Fruit fly (Drosophila melanogaster) Kc167 (cell line): ENCODE measurements around the gene Obp22a.

Source experiments
- Myc ChIP-seq: fragments of >200 bp; optimal IDR thresholded peaks from 2 replicates; lab custom pipeline; 2017; ENCODE audit warnings: missing external identifiers
- Sin3A ChIP-seq: fragments of >200 bp; optimal IDR thresholded peaks from 2 replicates; lab custom pipeline; 2018; ENCODE audit warnings: missing external identifiers
- h ChIP-seq: fragments of >200 bp; optimal IDR thresholded peaks from 3 replicates; lab custom pipeline; 2018; ENCODE audit warnings: missing external identifiers
- insv ChIP-seq: fragments of >200 bp; optimal IDR thresholded peaks from 3 replicates; lab custom pipeline; 2018; ENCODE audit warnings: missing external identifiers
- psq ChIP-seq: fragments of >200 bp; optimal IDR thresholded peaks from 2 replicates; lab custom pipeline; 2017; ENCODE audit warnings: missing external identifiers
- ttk ChIP-seq: sonication (Bioruptor generic); optimal IDR thresholded peaks from 2 replicates; lab custom pipeline; 2017; ENCODE audit warnings: missing external identifiers

Obp22a gene

DNA sequence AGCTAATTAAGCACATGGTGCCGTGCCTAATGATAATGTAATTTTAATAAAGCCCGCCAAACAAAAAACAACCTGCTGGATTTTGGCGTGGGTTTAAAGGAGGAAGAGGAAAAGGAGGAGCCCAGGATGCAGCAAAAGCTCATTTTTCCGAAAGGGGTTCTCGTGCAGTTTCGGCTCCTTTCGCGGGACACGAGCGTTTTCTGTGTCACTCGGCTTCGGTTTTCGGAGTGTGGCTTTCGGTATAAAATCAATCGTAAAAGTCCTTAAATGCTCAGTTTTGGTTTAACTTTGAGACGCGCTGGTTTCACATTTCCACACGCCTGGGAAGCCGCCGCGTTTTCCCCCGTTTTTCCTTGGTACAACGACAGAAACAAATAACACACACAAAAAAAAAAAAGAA is 19.5 kb upstream of the Obp22a start:
- TF ChIP-seq Sin3A (lab: Kevin White, UChicago) (no peak), insv (no peak), ttk (no peak), Myc (no peak), psq (lab: Kevin White, UChicago) (no peak), h (lab: Kevin White, UChicago) (no peak)

DNA sequence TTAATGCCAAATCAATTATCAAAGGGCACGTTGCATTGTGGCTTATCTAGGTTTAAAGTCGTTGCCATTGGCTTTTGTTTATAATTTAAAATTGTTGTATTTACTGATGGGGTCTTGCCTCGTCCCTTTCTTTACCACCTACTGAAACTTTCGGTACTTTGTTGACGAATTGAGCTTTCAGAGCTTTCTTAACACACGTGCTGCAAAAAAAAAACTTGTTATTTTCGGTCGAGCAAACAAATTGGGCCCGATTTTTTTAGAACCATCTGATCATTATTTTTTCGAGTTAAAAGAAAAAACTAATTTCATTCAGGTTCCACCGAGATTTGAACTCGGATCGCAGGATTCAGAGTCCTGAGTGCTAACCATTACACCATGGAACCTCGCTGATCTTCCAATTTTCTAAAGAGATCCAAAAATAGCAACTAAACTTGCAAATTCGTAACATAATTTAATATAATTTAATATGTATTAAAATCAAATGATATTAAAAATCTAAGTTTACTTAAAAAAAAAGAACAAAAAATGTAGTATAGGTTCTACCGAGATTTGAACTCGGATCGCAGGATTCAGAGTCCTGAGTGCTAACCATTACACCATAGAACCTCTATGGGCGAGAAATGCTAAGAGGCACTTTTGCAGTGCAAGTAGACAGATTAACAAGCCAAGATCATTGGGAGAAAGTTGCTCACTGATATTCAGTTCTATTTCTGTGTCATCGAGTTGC is 18.5 kb upstream of the Obp22a start:
- TF ChIP-seq Sin3A (lab: Kevin White, UChicago) (no peak), psq (lab: Kevin White, UChicago) (no peak), h (lab: Kevin White, UChicago) (no peak), ttk (no peak), Myc (no peak), insv (no peak)

DNA sequence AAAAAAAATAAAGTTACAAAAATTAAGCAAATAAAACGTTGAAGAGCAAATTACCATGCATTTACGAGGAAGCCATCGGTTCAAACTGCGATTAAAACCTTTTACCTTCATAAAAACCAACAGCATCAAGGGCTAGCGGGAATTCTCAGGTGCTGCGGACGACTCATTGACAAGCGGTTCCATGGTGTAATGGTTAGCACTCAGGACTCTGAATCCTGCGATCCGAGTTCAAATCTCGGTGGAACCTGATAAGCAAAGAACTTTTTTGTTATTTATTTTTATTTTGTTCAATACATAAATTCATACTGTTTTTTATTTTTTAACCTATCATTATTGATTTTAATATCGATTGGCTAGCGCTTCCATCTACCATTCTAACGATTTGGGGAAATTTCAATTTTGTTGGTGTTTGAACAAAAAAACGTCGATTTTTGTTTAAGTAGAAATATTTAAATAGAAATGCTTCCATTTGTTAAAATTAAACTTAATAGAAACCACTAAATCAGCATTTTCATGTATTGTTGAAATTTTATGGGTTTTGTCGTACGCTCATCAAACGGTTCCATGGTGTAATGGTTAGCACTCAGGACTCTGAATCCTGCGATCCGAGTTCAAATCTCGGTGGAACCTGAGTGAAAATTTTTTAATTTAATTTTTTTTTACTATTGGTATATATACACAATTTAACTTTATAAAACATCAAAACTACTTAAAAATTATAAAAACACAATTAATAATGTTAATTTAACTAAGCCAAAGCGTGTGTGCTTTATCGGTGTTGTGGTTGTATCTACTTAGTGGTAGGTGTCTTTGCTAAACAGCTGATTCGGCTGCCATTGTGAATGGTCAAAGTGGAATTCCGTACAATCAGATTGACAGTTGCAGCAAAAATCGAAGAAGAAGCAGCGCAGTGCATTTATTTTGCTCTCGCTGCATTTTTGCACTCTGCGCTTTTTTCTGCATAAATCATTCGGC is 17.3 kb upstream of the Obp22a start, which contains the start of gene CG4238:
CG4238 (plus strand) TSS at position 880 of the 975 bp plus-strand sequence.
- TF ChIP-seq h (lab: Kevin White, UChicago) (no peak), ttk (no peak), Myc (no peak), insv (no peak), Sin3A (lab: Kevin White, UChicago) (no peak), psq (lab: Kevin White, UChicago) (no peak)

DNA sequence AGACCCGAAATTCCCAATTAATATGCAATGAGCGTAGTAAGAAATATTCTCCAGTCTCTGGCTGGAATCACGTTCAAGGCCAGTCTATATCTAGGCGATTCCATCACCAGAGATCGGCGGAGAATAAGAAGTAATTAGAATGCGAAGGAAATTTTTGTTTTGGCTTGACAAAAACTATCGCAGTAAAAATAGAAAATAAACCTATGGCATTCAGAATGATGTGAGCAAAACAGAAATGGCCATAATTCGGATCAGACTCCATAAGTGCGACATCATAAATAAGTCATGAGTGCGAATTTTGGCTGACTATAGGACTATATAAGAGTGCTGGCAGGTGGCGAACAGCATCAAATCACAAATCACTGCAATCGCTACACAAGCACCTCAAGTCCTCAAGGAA is 16.2 kb upstream of the Obp22a start, which contains the start of gene Nplp4:
Nplp4 (plus strand) TSS at position 301 of the 400 bp plus-strand sequence.
- no peak for TF ChIP-seq insv
- TF ChIP-seq ttk: no peak
- no peak for TF ChIP-seq psq (lab: Kevin White, UChicago)
- TF ChIP-seq Sin3A (lab: Kevin White, UChicago): no peak
- no peak for TF ChIP-seq Myc
- TF ChIP-seq h (lab: Kevin White, UChicago): no peak

DNA sequence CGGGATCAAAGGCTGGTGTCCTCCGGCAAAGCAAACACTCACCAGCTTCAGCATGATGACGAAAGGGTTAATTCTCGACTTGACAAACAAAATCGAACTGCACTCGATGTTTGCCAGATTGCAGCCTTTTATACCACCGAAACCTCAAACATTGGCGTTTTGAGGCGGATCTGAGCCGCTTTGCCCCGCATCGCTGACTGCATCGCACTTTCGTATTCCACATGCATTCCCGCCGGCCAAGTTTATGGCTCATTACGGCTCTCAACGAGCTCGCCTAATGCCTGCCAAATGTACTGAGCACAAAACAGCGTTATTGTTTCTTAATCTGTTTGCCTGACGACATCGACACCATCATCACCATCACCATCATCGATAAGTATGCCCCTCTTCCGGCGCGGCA is 15.1 kb upstream of the Obp22a start, which contains the start of gene CG15353:
CG15353 (minus strand) TSS at position 101 of the 400 bp plus-strand sequence.
- TF ChIP-seq h (lab: Kevin White, UChicago) (no peak), psq (lab: Kevin White, UChicago) (no peak), ttk (no peak), Myc (no peak), Sin3A (lab: Kevin White, UChicago) (no peak), insv (no peak)

DNA sequence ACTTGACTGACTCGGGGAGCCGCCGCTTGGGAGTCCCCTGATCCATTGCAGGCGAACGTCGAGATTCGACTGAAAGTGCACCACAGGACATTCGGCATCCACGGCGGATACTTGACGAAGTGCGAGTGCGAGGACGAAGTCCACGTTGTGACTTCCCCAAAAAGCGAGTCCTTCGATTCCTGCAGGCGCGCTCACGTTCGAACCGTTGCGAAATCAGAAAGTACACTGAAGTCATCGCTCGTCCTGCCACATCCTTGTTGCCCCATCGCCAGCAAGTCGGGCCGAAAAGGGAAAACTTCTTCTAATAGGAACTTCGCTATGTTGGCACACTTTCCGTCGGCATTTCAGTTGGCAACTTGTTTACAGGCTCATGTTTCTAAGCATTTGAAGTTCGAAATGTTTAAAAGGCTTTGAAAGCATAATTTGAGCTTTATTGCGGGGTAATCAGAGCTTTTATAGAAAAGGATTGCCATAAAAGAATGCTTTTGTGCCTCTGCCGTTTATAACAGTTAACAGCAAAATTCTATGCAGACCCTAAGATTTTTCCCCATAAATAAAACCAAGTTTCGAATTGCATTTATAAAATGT is 14.2 kb upstream of the Obp22a start, which contains the start of gene CG33543:
CG33543 (minus strand) TSS at position 232 of the 588 bp plus-strand sequence.
- TF ChIP-seq Myc (no peak), Sin3A (lab: Kevin White, UChicago) (no peak), psq (lab: Kevin White, UChicago) (no peak), insv (no peak), ttk (no peak), h (lab: Kevin White, UChicago) (no peak)

DNA sequence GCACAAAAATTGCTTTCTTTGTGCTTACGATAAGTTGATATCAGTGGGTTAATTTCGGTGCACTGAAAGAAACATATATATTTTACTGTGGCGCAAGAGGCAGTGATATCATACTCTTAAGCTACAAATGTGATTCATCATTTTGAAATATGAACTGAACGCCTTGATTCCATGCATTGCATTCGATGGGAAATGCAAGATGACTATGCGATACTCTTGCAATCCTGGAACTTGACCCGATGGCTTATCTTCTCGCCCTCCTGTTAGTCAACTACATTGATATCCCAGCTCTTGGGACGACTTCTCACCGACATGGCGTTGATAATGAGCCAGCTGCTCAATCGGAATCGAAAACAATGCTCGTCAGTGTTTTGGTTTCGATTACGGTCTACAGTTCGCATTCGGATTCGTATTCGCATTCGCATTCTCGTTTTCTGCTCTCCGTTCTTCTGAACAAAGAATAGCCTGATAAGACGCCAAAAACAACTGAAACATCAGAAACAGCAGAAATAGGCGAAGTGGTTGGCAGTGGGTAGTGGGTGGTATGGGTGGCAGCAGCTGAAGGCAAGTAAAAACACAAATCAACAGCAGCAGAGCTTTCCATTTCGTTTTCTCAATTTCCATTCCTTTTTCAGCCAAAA is 2.6 kb downstream of the Obp22a start:
- TF ChIP-seq h (lab: Kevin White, UChicago) (no peak), insv (no peak), Myc (no peak), Sin3A (lab: Kevin White, UChicago) (no peak), ttk (no peak), psq (lab: Kevin White, UChicago) (no peak)

DNA sequence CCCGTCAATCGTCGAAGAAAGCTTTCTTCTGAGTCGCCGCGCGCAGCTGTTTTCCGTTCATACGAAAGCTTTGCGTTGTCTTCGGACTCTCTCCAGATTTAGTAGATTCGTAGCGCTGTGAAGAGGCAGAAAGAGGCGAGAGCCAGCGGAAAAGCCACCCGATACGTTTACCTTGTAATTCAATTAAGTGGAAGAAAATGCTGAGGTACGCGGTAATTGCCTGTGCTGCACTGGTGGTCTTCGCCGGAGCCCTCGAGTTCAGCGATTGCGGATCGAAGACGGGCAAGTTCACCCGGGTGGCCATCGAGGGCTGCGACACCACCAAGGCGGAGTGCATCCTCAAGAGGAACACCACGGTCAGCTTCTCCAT is 3.8 kb downstream of the Obp22a start, which contains the start of gene Npc2a:
Npc2a (plus strand) TSS at position 99 of the 370 bp plus-strand sequence.
- TF ChIP-seq h (lab: Kevin White, UChicago): no peak
- no peak for TF ChIP-seq Myc
- no peak for TF ChIP-seq ttk
- TF ChIP-seq Sin3A (lab: Kevin White, UChicago): no peak
- TF ChIP-seq insv: no peak

DNA sequence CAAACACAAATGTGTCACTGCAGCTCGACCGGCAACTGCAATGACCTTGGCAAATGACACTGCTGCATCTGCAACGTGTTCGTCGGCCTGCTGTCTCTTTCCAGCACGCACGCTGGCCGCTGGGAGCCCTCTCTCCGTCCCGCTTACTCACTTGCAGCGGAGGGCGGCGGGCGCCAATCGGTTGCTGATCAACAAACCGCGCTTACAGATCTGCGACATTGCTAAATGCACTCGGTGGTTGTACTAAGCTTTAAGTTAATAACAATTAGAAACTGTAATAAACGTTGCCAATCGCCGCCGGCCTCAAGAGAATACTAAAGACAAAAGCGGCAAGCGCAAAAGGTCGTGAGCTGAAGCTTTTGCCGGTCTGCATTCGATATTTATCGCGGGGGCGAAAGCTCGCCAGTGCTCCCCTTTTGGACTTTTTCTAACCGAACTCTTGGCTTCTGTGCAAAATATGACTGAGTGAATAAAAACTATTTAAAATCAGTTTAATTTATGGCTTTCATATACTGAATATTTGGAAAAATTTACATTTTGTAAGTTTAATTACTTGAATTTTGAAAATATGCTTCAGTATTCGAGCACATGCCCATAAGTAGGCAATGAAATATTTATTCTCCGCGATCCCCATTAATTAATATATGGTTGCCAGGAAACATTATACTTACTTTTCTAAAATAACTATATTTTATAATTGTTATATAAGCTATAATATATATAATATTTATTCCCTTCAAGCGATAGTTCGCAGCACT is 4.3 kb downstream of the Obp22a start, which contains the start of gene Got2:
Got2 (minus strand) TSS at position 325 of the 758 bp plus-strand sequence.
- TF ChIP-seq Myc (no peak), psq (lab: Kevin White, UChicago) (no peak), h (lab: Kevin White, UChicago) (no peak)

DNA sequence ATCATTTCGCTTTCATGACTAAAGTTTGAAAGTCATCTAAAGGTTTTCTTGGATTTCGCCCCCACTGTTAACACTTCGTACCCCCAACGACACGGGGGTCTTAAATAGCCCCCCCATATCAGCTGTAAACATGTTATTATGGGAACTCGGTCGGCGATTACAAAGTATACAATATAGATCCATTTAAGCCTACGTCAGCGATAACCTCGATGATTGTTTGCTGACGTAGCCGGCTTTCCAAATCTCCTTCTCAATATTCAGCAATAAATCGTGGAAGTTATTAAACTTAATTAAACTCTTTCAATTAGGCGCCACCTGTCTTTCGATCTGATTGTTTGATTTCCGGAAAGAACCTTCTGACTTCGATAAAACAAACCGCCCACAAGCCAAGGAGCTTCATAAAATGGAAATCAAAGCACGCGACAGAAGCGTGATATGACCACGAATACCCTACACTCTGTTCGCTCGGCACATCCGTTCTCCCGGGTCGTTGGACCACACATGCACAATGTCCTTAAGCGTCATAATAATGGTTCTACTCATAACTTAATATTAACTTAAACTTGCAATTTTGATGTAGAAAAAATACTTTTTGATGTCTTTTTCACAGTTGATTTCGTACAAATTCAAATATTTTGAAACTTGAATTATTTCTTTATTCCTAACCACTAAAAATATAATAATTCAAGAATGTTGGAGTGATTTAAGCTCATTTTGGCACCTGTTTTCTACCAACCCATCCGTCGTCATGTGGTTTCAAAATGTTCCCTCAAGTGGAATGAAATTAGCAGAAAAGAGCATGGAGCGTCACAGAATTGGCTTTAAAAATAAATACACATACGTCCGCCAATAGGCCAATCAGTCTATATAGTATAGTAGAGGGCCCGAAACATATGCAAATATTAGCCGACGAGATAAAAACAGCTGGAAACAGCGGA is 5.3 kb downstream of the Obp22a start:
- no peak for TF ChIP-seq ttk
